Worm (Caenorhabditis elegans) whole organism, L2 larva: ENCODE measurements around the gene che-10.

Experiments used
- elt-3 ChIP-seq: sonication (generic microtip); optimal IDR thresholded peaks from 2 replicates; lab custom pipeline; 2017; ENCODE audit warnings: missing biosample characterization, missing genetic modification characterization
- lin-13 ChIP-seq: fragments of 150-350 bp; optimal IDR thresholded peaks from 2 replicates; lab custom pipeline; 2014; ENCODE audit warnings: missing biosample characterization, missing genetic modification reagents, missing genetic modification characterization
- lin-39 ChIP-seq: fragments of 150-350 bp; optimal IDR thresholded peaks from 2 replicates; lab custom pipeline; 2014; ENCODE audit warnings: missing biosample characterization, missing genetic modification reagents, missing genetic modification characterization
- nhr-23 ChIP-seq: fragments of 150-350 bp; optimal IDR thresholded peaks from 2 replicates; lab custom pipeline; 2014; ENCODE audit warnings: missing biosample characterization, missing genetic modification reagents, missing genetic modification characterization
- nhr-77 ChIP-seq: fragments of 150-350 bp; optimal IDR thresholded peaks from 2 replicates; lab custom pipeline; 2014; ENCODE audit warnings: missing biosample characterization, missing genetic modification characterization
- unc-62 ChIP-seq: fragments of 150-350 bp; optimal IDR thresholded peaks from 2 replicates; lab custom pipeline; 2014; ENCODE audit warnings: missing biosample characterization, missing genetic modification reagents, missing genetic modification characterization
- ztf-11 ChIP-seq: sonication (generic microtip); optimal IDR thresholded peaks from 2 replicates; lab custom pipeline; 2017; ENCODE audit warnings: missing biosample characterization, missing genetic modification characterization

DNA sequence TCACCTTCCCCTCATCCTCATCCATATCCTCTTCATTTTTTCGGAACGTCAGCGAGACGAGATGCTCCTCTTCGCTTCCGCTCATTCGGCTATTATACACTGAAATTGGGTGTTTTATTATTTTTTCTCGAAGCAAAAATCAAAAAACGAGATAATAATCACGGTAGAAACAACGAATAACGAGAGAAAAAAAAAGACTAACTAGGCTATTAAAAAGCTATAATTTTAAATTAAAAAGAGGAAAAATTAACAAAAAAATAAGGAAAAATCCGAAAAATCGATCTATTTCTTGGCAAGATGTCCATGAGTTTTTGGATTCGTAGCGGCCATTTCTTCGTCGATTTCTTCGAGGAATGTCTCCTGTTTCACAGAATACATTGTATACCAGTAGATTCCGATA lies 36.9 kb downstream of the che-10 start, which contains the start of gene ipla-1:
- no peak for TF ChIP-seq nhr-77 (tag; lab: Kevin White, UChicago)
- no peak for TF ChIP-seq ztf-11 (tag; lab: Kevin White, UChicago)
- TF ChIP-seq elt-3 (tag; lab: Kevin White, UChicago) = no peak
- TF ChIP-seq nhr-23 (tag; lab: Kevin White, UChicago) = no peak
- no peak for TF ChIP-seq lin-39 (tag; lab: Kevin White, UChicago)
- TF ChIP-seq lin-13 (GFP tag; lab: Kevin White, UChicago) = no peak
- no peak for TF ChIP-seq unc-62 (GFP tag; lab: Kevin White, UChicago)
